Worm (Caenorhabditis elegans): ENCODE data around the gene prx-5.

The prx-5 gene

ce11 chrII:8730281-8730680, 25.7 kb downstream of the prx-5 start:
- TF ChIP-seq Y22D7AL.16 (tag; optimal IDR thresholded peaks at IDR 0.05) (no peak), elt-2 (tag; optimal IDR thresholded peaks at IDR 0.05) (peak; percentile 51)

ce11 chrII:8730960-8731693, 26.5 kb downstream of the prx-5 start:
- no peak for TF ChIP-seq C08G9.2 (tag; optimal IDR thresholded peaks at IDR 0.05)
- TF ChIP-seq nhr-11 (tag; optimal IDR thresholded peaks at IDR 0.05): no peak
- no peak for TF ChIP-seq fkh-6 (tag; optimal IDR thresholded peaks at IDR 0.05)
- no peak for TF ChIP-seq unc-42 (tag; optimal IDR thresholded peaks at IDR 0.05)
- no peak for TF ChIP-seq odd-2 (tag; optimal IDR thresholded peaks at IDR 0.05)
- no peak for TF ChIP-seq npax-4 (tag; optimal IDR thresholded peaks at IDR 0.05)
- no peak for TF ChIP-seq pqm-1 (tag; optimal IDR thresholded peaks at IDR 0.05)
- no peak for TF ChIP-seq ceh-14 (tag; optimal IDR thresholded peaks at IDR 0.05)
- no peak for TF ChIP-seq ttx-3 (tag; optimal IDR thresholded peaks at IDR 0.05)
- TF ChIP-seq hlh-15 (tag; optimal IDR thresholded peaks at IDR 0.05): no peak

- TF ChIP-seq sox-4 (tag; optimal IDR thresholded peaks at IDR 0.05) (no peak), lin-11 (tag; optimal IDR thresholded peaks at IDR 0.05) (no peak), ttx-3 (tag; optimal IDR thresholded peaks at IDR 0.05) (no peak), hlh-8 (tag; optimal IDR thresholded peaks at IDR 0.05) (no peak), C08G9.2 (tag; optimal IDR thresholded peaks at IDR 0.05) (no peak), ama-1 (optimal IDR thresholded peaks at IDR 0.05) (no peak), T23F11.4 (GFP tag; optimal IDR thresholded peaks at IDR 0.05) (no peak), hlh-13 (GFP tag; optimal IDR thresholded peaks at IDR 0.05) (no peak)
Measured at ce11 chrII:8731736-8732229, 27.2 kb downstream of the prx-5 start.

- no peak for TF ChIP-seq elt-4 (tag; optimal IDR thresholded peaks at IDR 0.05)
- no peak for TF ChIP-seq dmd-4 (tag; optimal IDR thresholded peaks at IDR 0.05; ENCODE audit: borderline replicate concordance)
- TF ChIP-seq ets-4 (tag; optimal IDR thresholded peaks at IDR 0.05): no peak
- TF ChIP-seq K02D7.2 (tag; optimal IDR thresholded peaks at IDR 0.05): no peak
- no peak for TF ChIP-seq ceh-45 (GFP tag; IDR thresholded peaks at IDR 0.05)
- no peak for TF ChIP-seq ceh-14 (tag; optimal IDR thresholded peaks at IDR 0.05)
- no peak for TF ChIP-seq sdc-2 (tag; optimal IDR thresholded peaks at IDR 0.05)
- TF ChIP-seq zip-5 (tag; optimal IDR thresholded peaks at IDR 0.05): no peak
- no peak for TF ChIP-seq tbx-2 (tag; optimal IDR thresholded peaks at IDR 0.05)
- no peak for TF ChIP-seq pax-1 (tag; optimal IDR thresholded peaks at IDR 0.05)
- no peak for TF ChIP-seq ceh-48 (tag; optimal IDR thresholded peaks at IDR 0.05)
- TF ChIP-seq pqm-1 (tag; optimal IDR thresholded peaks at IDR 0.05): no peak
- TF ChIP-seq hlh-8 (tag; optimal IDR thresholded peaks at IDR 0.05): no peak
- TF ChIP-seq fkh-10 (GFP tag; optimal IDR thresholded peaks at IDR 0.05): no peak
Measured at ce11 chrII:8732339-8733100, 27.9 kb downstream of the prx-5 start, which contains the start of gene rol-6. TSS of gene rol-6 (plus strand) at chrII:8733050.

- TF ChIP-seq npax-4 (tag; optimal IDR thresholded peaks at IDR 0.05): no peak
- no peak for TF ChIP-seq Y22D7AL.16 (tag; optimal IDR thresholded peaks at IDR 0.05)
- no peak for TF ChIP-seq elt-4 (tag; optimal IDR thresholded peaks at IDR 0.05)
- TF ChIP-seq hlh-30 (tag; optimal IDR thresholded peaks at IDR 0.05; ENCODE audit: insufficient read depth): no peak
- TF ChIP-seq hlh-6 (tag; optimal IDR thresholded peaks at IDR 0.05): no peak
- no peak for TF ChIP-seq unc-3 (GFP tag; conservative IDR thresholded peaks at IDR 0.05)
- no peak for TF ChIP-seq unc-3 (tag; optimal IDR thresholded peaks at IDR 0.05)
- TF ChIP-seq ceh-31 (tag; optimal IDR thresholded peaks at IDR 0.05): no peak
- TF ChIP-seq ceh-24 (tag; optimal IDR thresholded peaks at IDR 0.05): no peak
- no peak for TF ChIP-seq nhr-232 (tag; optimal IDR thresholded peaks at IDR 0.05)
- no peak for TF ChIP-seq unc-55 (GFP tag; optimal IDR thresholded peaks at IDR 0.05)
Measured at ce11 chrII:8733627-8734026, 29.0 kb downstream of the prx-5 start.

Data from whole organism, late embryonic.